Fruit fly (Drosophila melanogaster): ENCODE results near the gene CG14257.

- TF ChIP-seq CG31441 (GFP tag; IDR thresholded peaks at IDR 0.05) (no peak), Hr78 (GFP tag; optimal IDR thresholded peaks at IDR 0.05) (no peak), z (GFP tag; IDR thresholded peaks at IDR 0.05) (no peak), CG10979 (tag; optimal IDR thresholded peaks at IDR 0.05) (no peak), CG1603 (tag; optimal IDR thresholded peaks at IDR 0.05) (no peak)
Measured at dm6 chr3R:27048561-27049270, 27.0 kb upstream of the CG14257 start, which contains the start of gene TwdlT.

All from whole organism, embryonic.